Worm (Caenorhabditis elegans): ENCODE data around the gene F26H11.4.

DNA sequence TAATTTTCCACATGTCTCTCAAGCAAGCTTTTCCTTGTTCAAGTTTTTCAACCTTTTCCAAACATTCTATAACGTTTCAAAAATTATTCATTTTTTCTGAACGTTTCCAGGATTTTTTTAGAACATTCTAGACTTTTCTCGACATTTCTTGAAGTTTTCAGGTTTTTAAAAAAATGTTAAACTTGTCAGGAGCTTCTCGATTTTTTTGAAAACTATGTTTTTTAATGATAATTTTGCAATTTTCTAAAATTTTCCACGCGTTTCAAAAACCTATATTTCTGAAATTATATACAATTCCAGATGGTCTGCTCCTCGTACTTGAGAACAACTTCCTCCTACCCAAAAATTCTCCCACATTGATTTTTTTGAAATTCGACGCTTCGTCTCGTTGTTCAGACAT, 46.9 kb downstream of the F26H11.4 start, which contains the start of gene dmsr-6:
- no peak for TF ChIP-seq ama-1 (optimal IDR thresholded peaks at IDR 0.05)
- no peak for TF ChIP-seq B0310.2 (tag; optimal IDR thresholded peaks at IDR 0.05)
- TF ChIP-seq hmbx-1 (tag; optimal IDR thresholded peaks at IDR 0.05): no peak
- no peak for TF ChIP-seq tbx-11 (GFP tag; IDR thresholded peaks at IDR 0.05)
- TF ChIP-seq ceh-13 (GFP tag; optimal IDR thresholded peaks at IDR 0.05): no peak
- no peak for TF ChIP-seq F13C5.2 (tag; optimal IDR thresholded peaks at IDR 0.05)
- TF ChIP-seq flt-1 (GFP tag; IDR thresholded peaks at IDR 0.05): no peak
- TF ChIP-seq hmg-4 (GFP tag; optimal IDR thresholded peaks at IDR 0.05): no peak
- no peak for TF ChIP-seq scrt-1 (GFP tag; IDR thresholded peaks at IDR 0.05)
- TF ChIP-seq hnd-1 (tag; optimal IDR thresholded peaks at IDR 0.05): no peak
- no peak for TF ChIP-seq sea-1 (GFP tag; conservative IDR thresholded peaks at IDR 0.05)
- TF ChIP-seq ceh-36 (tag; optimal IDR thresholded peaks at IDR 0.05): no peak
- TF ChIP-seq ets-7 (tag; optimal IDR thresholded peaks at IDR 0.05): no peak

Data from whole organism, early embryonic.